Fruit fly (Drosophila melanogaster): ENCODE measurements around the gene CG6276.

CG6276 gene

dm6 chr3R:15286024-15286692 is 33.7 kb downstream of the CG6276 start (continued):
- no peak for TF ChIP-seq CG8290 (GFP tag; optimal IDR thresholded peaks at IDR 0.05)
- TF ChIP-seq CG8290 (tag; optimal IDR thresholded peaks at IDR 0.05) = peak in 1 of 2 experiments; percentile 29
- no peak for TF ChIP-seq E2f2 (GFP tag; IDR thresholded peaks at IDR 0.05)
- TF ChIP-seq CG9797 (GFP tag; optimal IDR thresholded peaks at IDR 0.05) = peak; percentile 7
- peak; percentile 3 for TF ChIP-seq CG8944 (GFP tag; optimal IDR thresholded peaks at IDR 0.05)
- TF ChIP-seq oc (tag; optimal IDR thresholded peaks at IDR 0.05) = no peak
- TF ChIP-seq CG3065 (GFP tag; optimal IDR thresholded peaks at IDR 0.05) = no peak
- peak; percentile 10 for TF ChIP-seq BEAF-32 (GFP tag; optimal IDR thresholded peaks at IDR 0.05)
- peak; percentile 22 for TF ChIP-seq CG12659 (GFP tag; optimal IDR thresholded peaks at IDR 0.05)
- no peak for TF ChIP-seq vnd (GFP tag; IDR thresholded peaks at IDR 0.05; ENCODE audit: partially characterized antibody)
- no peak for TF ChIP-seq CG17359 (tag; optimal IDR thresholded peaks at IDR 0.05)
- TF ChIP-seq CG9727 (GFP tag; optimal IDR thresholded peaks at IDR 0.05) = no peak
- no peak for TF ChIP-seq sqz (GFP tag; optimal IDR thresholded peaks at IDR 0.05)
- peak; percentile 6 for TF ChIP-seq pfk (GFP tag; optimal IDR thresholded peaks at IDR 0.05)
- no peak for TF ChIP-seq CG6683 (GFP tag; optimal IDR thresholded peaks at IDR 0.05)
- TF ChIP-seq gem (tag; optimal IDR thresholded peaks at IDR 0.05) = no peak
- TF ChIP-seq fd96Cb (tag; optimal IDR thresholded peaks at IDR 0.05) = no peak
- no peak for TF ChIP-seq CG15696 (tag; optimal IDR thresholded peaks at IDR 0.05)
- peak; percentile 9 for TF ChIP-seq CG2120 (GFP tag; optimal IDR thresholded peaks at IDR 0.05)
- peak; percentile 84 for TF ChIP-seq sd (tag; optimal IDR thresholded peaks at IDR 0.05)
- no peak for TF ChIP-seq Atf-2 (GFP tag; optimal IDR thresholded peaks at IDR 0.05)
- TF ChIP-seq twi (tag; optimal IDR thresholded peaks at IDR 0.05) = no peak
- TF ChIP-seq hkb (optimal IDR thresholded peaks at IDR 0.05) = no peak
- no peak for TF ChIP-seq hkb (GFP tag; IDR thresholded peaks at IDR 0.05)
- peak; percentile 12 for TF ChIP-seq CG7786 (GFP tag; optimal IDR thresholded peaks at IDR 0.05)
- TF ChIP-seq NC2β (GFP tag; optimal IDR thresholded peaks at IDR 0.05) = no peak
- no peak for TF ChIP-seq H2.0 (GFP tag; IDR thresholded peaks at IDR 0.05)
- TF ChIP-seq CG6854 (GFP tag; optimal IDR thresholded peaks at IDR 0.05) = no peak
- TF ChIP-seq Taf1 (GFP tag; IDR thresholded peaks at IDR 0.05) = no peak
- no peak for TF ChIP-seq nerfin-2 (GFP tag; IDR thresholded peaks at IDR 0.05; ENCODE audit: partially characterized antibody)
- TF ChIP-seq Abd-B (GFP tag; optimal IDR thresholded peaks at IDR 0.05) = peak; percentile 38
- peak; percentile 25 for TF ChIP-seq Sry-δ (GFP tag; optimal IDR thresholded peaks at IDR 0.05)
- no peak for TF ChIP-seq zen2 (GFP tag; IDR thresholded peaks at IDR 0.05; ENCODE audit: partially characterized antibody)
- TF ChIP-seq sens-2 (GFP tag; IDR thresholded peaks at IDR 0.05) = no peak
- peak; percentile 70 for TF ChIP-seq Med (GFP tag)
- TF ChIP-seq sens (GFP tag) = peak; percentile 61
- TF ChIP-seq CG11504 (tag; optimal IDR thresholded peaks at IDR 0.05) = peak; percentile 21
- peak; percentile 29 for TF ChIP-seq CG30020 (tag; optimal IDR thresholded peaks at IDR 0.05)
- no peak for TF ChIP-seq Gug (GFP tag; IDR thresholded peaks at IDR 0.05)
- TF ChIP-seq shn (GFP tag; optimal IDR thresholded peaks at IDR 0.05) = no peak
- TF ChIP-seq slbo (GFP tag; IDR thresholded peaks at IDR 0.05) = no peak
- no peak for TF ChIP-seq gsb-n (tag; optimal IDR thresholded peaks at IDR 0.05)
- TF ChIP-seq CG2116 (GFP tag; optimal IDR thresholded peaks at IDR 0.05) = peak; percentile 12
- TF ChIP-seq CG5953 (GFP tag; IDR thresholded peaks at IDR 0.05) = no peak
- peak; percentile 53 for TF ChIP-seq gfzf (GFP tag; optimal IDR thresholded peaks at IDR 0.05)
- TF ChIP-seq ase (GFP tag; IDR thresholded peaks at IDR 0.05) = no peak
- TF ChIP-seq CG17612 (GFP tag; IDR thresholded peaks at IDR 0.05) = no peak
- TF ChIP-seq CG7928 (GFP tag; optimal IDR thresholded peaks at IDR 0.05) = no peak
- no peak for TF ChIP-seq CG31441 (GFP tag; IDR thresholded peaks at IDR 0.05)
- TF ChIP-seq bowl (GFP tag; IDR thresholded peaks at IDR 0.05) = no peak
- peak; percentile 8 for TF ChIP-seq CG1792 (GFP tag; optimal IDR thresholded peaks at IDR 0.05)

Data from whole organism, embryonic.